Worm (Caenorhabditis elegans): ENCODE measurements around the gene F54G2.1.

F54G2.1 gene

ce11 chrX:2598833-2599279 is 65.3 kb downstream of the F54G2.1 start (continued):
- TF ChIP-seq rcor-1 (GFP tag; IDR thresholded peaks at IDR 0.05) (no peak), atf-7 (tag; optimal IDR thresholded peaks at IDR 0.05) (no peak), bed-1 (GFP tag; IDR thresholded peaks at IDR 0.05) (no peak), rec-8 (tag; optimal IDR thresholded peaks at IDR 0.05) (no peak), nfya-1 (tag; optimal IDR thresholded peaks at IDR 0.05; ENCODE audit: borderline replicate concordance, insufficient read depth) (no peak), F33H1.4 (GFP tag; IDR thresholded peaks at IDR 0.05) (no peak), egl-44 (GFP tag; IDR thresholded peaks at IDR 0.05) (no peak), Y79H2A.3 (GFP tag; conservative IDR thresholded peaks at IDR 0.05) (no peak), B0035.1 (tag; optimal IDR thresholded peaks at IDR 0.05) (no peak), K12H6.12 (tag; optimal IDR thresholded peaks at IDR 0.05) (peak; percentile 81), mcd-1 (GFP tag; IDR thresholded peaks at IDR 0.05) (peak; percentile 26; the same call in 1 of the 2 replicates), cebp-2 (GFP tag; IDR thresholded peaks at IDR 0.05) (no peak), ZK185.1 (tag; optimal IDR thresholded peaks at IDR 0.05; ENCODE audit: poor library complexity, severe bottlenecking) (no peak), gei-17 (GFP tag; optimal IDR thresholded peaks at IDR 0.05) (peak; percentile 27), pha-4 (tag; optimal IDR thresholded peaks at IDR 0.05) (no peak), ztf-25 (GFP tag; IDR thresholded peaks at IDR 0.05) (no peak), F37B4.10 (GFP tag; IDR thresholded peaks at IDR 0.05) (0 out of 2 replicates have a peak, but pooled peaks have one; percentile 63), lin-54 (GFP tag; optimal IDR thresholded peaks at IDR 0.05) (no peak), Y67H2A.10 (GFP tag; conservative IDR thresholded peaks at IDR 0.05) (no peak), nhr-179 (tag; optimal IDR thresholded peaks at IDR 0.05) (no peak), D2030.7 (GFP tag; IDR thresholded peaks at IDR 0.05) (no peak), nfya-2 (GFP tag; IDR thresholded peaks at IDR 0.05) (no peak), dpff-1 (tag; optimal IDR thresholded peaks at IDR 0.05) (no peak), die-1 (tag; optimal IDR thresholded peaks at IDR 0.05) (no peak), snpc-3.4 (tag; optimal IDR thresholded peaks at IDR 0.05) (no peak), Y53G8AR.9 (GFP tag; conservative IDR thresholded peaks at IDR 0.05) (no peak), K11D2.4 (GFP tag; IDR thresholded peaks at IDR 0.05) (0 out of 2 replicates have a peak, but pooled peaks have one; percentile 12), snpc-4 (GFP tag; optimal IDR thresholded peaks at IDR 0.05) (no peak), snpc-4 (tag; optimal IDR thresholded peaks at IDR 0.05) (peak in 1 of 4 experiments; percentile 25), B0019.2 (GFP tag; conservative IDR thresholded peaks at IDR 0.05) (no peak), mes-4 (tag; optimal IDR thresholded peaks at IDR 0.05) (no peak), ceh-79 (tag; optimal IDR thresholded peaks at IDR 0.05) (no peak), hmg-20 (GFP tag; IDR thresholded peaks at IDR 0.05) (no peak), repo-1 (tag; optimal IDR thresholded peaks at IDR 0.05) (no peak), hsf-1 (GFP tag; IDR thresholded peaks at IDR 0.05) (no peak), unc-130 (GFP tag; optimal IDR thresholded peaks at IDR 0.05) (no peak), lin-35 (GFP tag; optimal IDR thresholded peaks at IDR 0.05) (peak in 1 of 3 experiments; percentile 5), Y56A3A.18 (GFP tag; IDR thresholded peaks at IDR 0.05) (no peak), bed-2 (GFP tag; IDR thresholded peaks at IDR 0.05) (no peak), zim-3 (tag; optimal IDR thresholded peaks at IDR 0.05) (no peak), B0336.3 (GFP tag; IDR thresholded peaks at IDR 0.05) (no peak), attf-3 (GFP tag; conservative IDR thresholded peaks at IDR 0.05) (no peak), nhr-90 (tag; optimal IDR thresholded peaks at IDR 0.05) (no peak), rpc-1 (optimal IDR thresholded peaks at IDR 0.05) (no peak), rpc-1 (tag; optimal IDR thresholded peaks at IDR 0.05) (no peak), mxl-1 (tag; optimal IDR thresholded peaks at IDR 0.05) (no peak), ccch-3 (GFP tag; optimal IDR thresholded peaks at IDR 0.05) (no peak), F57C9.4 (tag; optimal IDR thresholded peaks at IDR 0.05) (no peak), aptf-2 (GFP tag; conservative IDR thresholded peaks at IDR 0.05) (no peak), Y95B8A.8 (GFP tag; IDR thresholded peaks at IDR 0.05) (no peak)
